Worm (Caenorhabditis elegans): Measurements from ENCODE around the gene C45G9.12.

DNA sequence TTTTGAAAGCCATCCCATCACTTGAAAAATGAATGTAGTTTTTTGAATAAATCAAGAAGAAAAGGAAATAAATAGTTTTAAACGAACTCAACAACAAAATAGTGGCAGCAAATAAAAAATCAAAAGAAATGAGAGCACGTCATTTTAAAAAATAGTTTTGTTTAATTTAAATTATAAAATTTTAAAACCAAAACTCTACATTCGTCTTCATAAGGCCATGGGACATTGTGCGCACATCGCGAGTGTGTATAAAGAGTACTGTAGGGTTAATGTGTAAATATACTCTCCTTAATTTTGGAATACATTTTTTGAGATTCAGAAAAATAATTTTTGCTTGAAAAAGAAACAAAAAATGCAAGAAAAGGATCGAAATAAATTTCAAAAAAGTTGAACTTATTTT lies 19.5 kb downstream of the C45G9.12 start, which contains the start of gene C45G9.15:
- TF ChIP-seq pha-4 (tag; optimal IDR thresholded peaks at IDR 0.05) (no peak), nhr-11 (tag; optimal IDR thresholded peaks at IDR 0.05) (no peak), lin-39 (tag; optimal IDR thresholded peaks at IDR 0.05) (no peak), jun-1 (tag; optimal IDR thresholded peaks at IDR 0.05) (no peak), ceh-9 (tag; optimal IDR thresholded peaks at IDR 0.05) (no peak), nhr-237 (tag; optimal IDR thresholded peaks at IDR 0.05) (no peak), ceh-82 (tag; optimal IDR thresholded peaks at IDR 0.05) (no peak), zag-1 (tag; optimal IDR thresholded peaks at IDR 0.05) (no peak), nhr-23 (tag; optimal IDR thresholded peaks at IDR 0.05) (no peak), mdl-1 (tag; optimal IDR thresholded peaks at IDR 0.05) (no peak), nhr-76 (tag; optimal IDR thresholded peaks at IDR 0.05) (no peak), fkh-10 (GFP tag; optimal IDR thresholded peaks at IDR 0.05) (no peak), fos-1 (tag; optimal IDR thresholded peaks at IDR 0.05) (no peak), unc-62 (GFP tag; optimal IDR thresholded peaks at IDR 0.05) (no peak)

Data from whole organism, L3 larva.